Fruit fly (Drosophila melanogaster): Measurements from ENCODE around the gene GatC.

Gene GatC

DNA sequence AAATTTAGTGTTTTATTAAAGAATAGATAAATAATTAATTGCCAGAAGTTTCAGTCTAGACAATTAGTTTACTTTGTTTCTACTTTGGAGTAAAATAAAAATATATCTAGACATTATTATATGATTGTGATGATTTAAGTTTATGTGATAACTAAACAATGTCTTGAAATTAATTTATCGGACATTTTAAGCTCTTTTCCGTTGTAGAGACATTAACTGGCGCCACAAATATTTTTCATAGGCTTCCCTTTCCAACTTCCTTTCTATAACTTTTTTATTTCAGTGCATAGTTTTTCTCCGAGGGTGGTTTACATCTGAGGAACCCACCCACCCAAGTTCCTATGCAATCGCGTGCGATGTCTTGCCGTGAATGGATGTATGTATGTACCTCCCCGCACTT lies 43.8 kb upstream of the GatC start (continued):
- no peak for TF ChIP-seq bowl (GFP tag; IDR thresholded peaks at IDR 0.05)
- no peak for TF ChIP-seq CG31224 (GFP tag; IDR thresholded peaks at IDR 0.05)
- TF ChIP-seq CG1602 (GFP tag; optimal IDR thresholded peaks at IDR 0.05), result peak; percentile 8
- TF ChIP-seq CG6272 (GFP tag; IDR thresholded peaks at IDR 0.05), result no peak
- TF ChIP-seq wek (GFP tag; optimal IDR thresholded peaks at IDR 0.05), result no peak
- TF ChIP-seq nerfin-2 (GFP tag; IDR thresholded peaks at IDR 0.05; ENCODE audit: partially characterized antibody), result no peak
- TF ChIP-seq CG2129 (GFP tag; IDR thresholded peaks at IDR 0.05; ENCODE audit: partially characterized antibody), result no peak
- TF ChIP-seq ttk (GFP tag; IDR thresholded peaks at IDR 0.05), result no peak
- no peak for TF ChIP-seq H2.0 (GFP tag; IDR thresholded peaks at IDR 0.05)
- TF ChIP-seq CG17359 (tag; optimal IDR thresholded peaks at IDR 0.05), result peak; percentile 25
- no peak for TF ChIP-seq Ada2b (GFP tag; IDR thresholded peaks at IDR 0.05)
- no peak for TF ChIP-seq Doc2 (GFP tag; IDR thresholded peaks at IDR 0.05)
- TF ChIP-seq CG12219 (GFP tag; optimal IDR thresholded peaks at IDR 0.05), result peak; percentile 11
- no peak for TF ChIP-seq gro (GFP tag; optimal IDR thresholded peaks at IDR 0.05)
- no peak for TF ChIP-seq E2f1 (GFP tag; IDR thresholded peaks at IDR 0.05)
- no peak for TF ChIP-seq slbo (GFP tag; IDR thresholded peaks at IDR 0.05)
- TF ChIP-seq CG12769 (tag; optimal IDR thresholded peaks at IDR 0.05), result no peak
- TF ChIP-seq CG7963 (GFP tag; IDR thresholded peaks at IDR 0.05; ENCODE audit: partially characterized antibody), result no peak
- no peak for TF ChIP-seq CG6813 (GFP tag; optimal IDR thresholded peaks at IDR 0.05)
- no peak for TF ChIP-seq Aef1 (GFP tag; IDR thresholded peaks at IDR 0.05)
- no peak for TF ChIP-seq CG3838 (GFP tag; optimal IDR thresholded peaks at IDR 0.05)
- no peak for TF ChIP-seq Rx (GFP tag; IDR thresholded peaks at IDR 0.05)
- TF ChIP-seq eyg (GFP tag; optimal IDR thresholded peaks at IDR 0.05), result no peak
- no peak for TF ChIP-seq mirr (GFP tag; optimal IDR thresholded peaks at IDR 0.05)
- TF ChIP-seq gcm (GFP tag; optimal IDR thresholded peaks at IDR 0.05), result peak; percentile 25
- no peak for TF ChIP-seq ssp (GFP tag; IDR thresholded peaks at IDR 0.05)
- no peak for TF ChIP-seq CG9609 (GFP tag; optimal IDR thresholded peaks at IDR 0.05)
- TF ChIP-seq CG8359 (GFP tag; optimal IDR thresholded peaks at IDR 0.05; ENCODE audit: borderline replicate concordance), result no peak
- no peak for TF ChIP-seq otp (GFP tag; IDR thresholded peaks at IDR 0.05)
- no peak; the same call in 2 of the 3 replicates for TF ChIP-seq croc (GFP tag; conservative IDR thresholded peaks at IDR 0.05)
- TF ChIP-seq tup (GFP tag; optimal IDR thresholded peaks at IDR 0.05), result no peak
- TF ChIP-seq ham (GFP tag; IDR thresholded peaks at IDR 0.05), result no peak
- TF ChIP-seq CG8765 (GFP tag; IDR thresholded peaks at IDR 0.05), result no peak
- TF ChIP-seq CG33213 (GFP tag; optimal IDR thresholded peaks at IDR 0.05), result no peak
- TF ChIP-seq CG12391 (tag; optimal IDR thresholded peaks at IDR 0.05), result peak; percentile 50
- TF ChIP-seq CG30020 (tag; optimal IDR thresholded peaks at IDR 0.05), result no peak
- no peak for TF ChIP-seq CG18476 (GFP tag; optimal IDR thresholded peaks at IDR 0.05)
- TF ChIP-seq gem (tag; optimal IDR thresholded peaks at IDR 0.05), result peak; percentile 73
- TF ChIP-seq ac (GFP tag; optimal IDR thresholded peaks at IDR 0.05), result no peak
- no peak for TF ChIP-seq Gug (GFP tag; IDR thresholded peaks at IDR 0.05)
- TF ChIP-seq D19B (GFP tag; optimal IDR thresholded peaks at IDR 0.05), result no peak
- TF ChIP-seq CG10543 (GFP tag; optimal IDR thresholded peaks at IDR 0.05), result no peak
- no peak for TF ChIP-seq CG10565 (GFP tag; optimal IDR thresholded peaks at IDR 0.05)
- TF ChIP-seq Sry-δ (GFP tag; optimal IDR thresholded peaks at IDR 0.05), result no peak
- TF ChIP-seq Bteb2 (GFP tag; optimal IDR thresholded peaks at IDR 0.05), result no peak
- peak; percentile 84 for TF ChIP-seq sens (GFP tag)
- no peak for TF ChIP-seq Dp (GFP tag; optimal IDR thresholded peaks at IDR 0.05)
- no peak for TF ChIP-seq CG11723 (GFP tag; optimal IDR thresholded peaks at IDR 0.05)
- no peak for TF ChIP-seq prd (optimal IDR thresholded peaks at IDR 0.05)
- no peak; the same call in 2 of the 3 replicates for TF ChIP-seq prd (GFP tag; IDR thresholded peaks at IDR 0.05)
- TF ChIP-seq CG13287 (GFP tag; IDR thresholded peaks at IDR 0.05; ENCODE audit: partially characterized antibody), result no peak
- TF ChIP-seq mam (GFP tag; optimal IDR thresholded peaks at IDR 0.05), result no peak
- TF ChIP-seq yki (optimal IDR thresholded peaks at IDR 0.05), result no peak
